Fruit fly (Drosophila melanogaster) whole organism, embryonic: ENCODE results near the gene CG33966.

Experiments used
- Adf1 ChIP-seq: fragments of 200-800 bp; sonication (Bioruptor generic); IDR thresholded peaks from 2 replicates; pipeline ENCODE4 v1.3.6; 2022; ENCODE audit warnings: missing biosample characterization, missing genetic modification characterization
- CG11247 ChIP-seq: fragments of 200-800 bp; sonication (Bioruptor generic); IDR thresholded peaks from 2 replicates; pipeline ENCODE4 v1.3.6; 2022; ENCODE audit warnings: missing biosample characterization, missing genetic modification characterization
- CG11456 ChIP-seq: fragments of 200-800 bp; sonication (Bioruptor generic); IDR thresholded peaks from 3 replicates; pipeline ENCODE4 v1.3.6; 2022; ENCODE audit warnings: missing biosample characterization, missing genetic modification characterization
- CG12299 ChIP-seq: fragments of 200-800 bp; sonication (Bioruptor generic); optimal IDR thresholded peaks from 2 replicates; lab custom pipeline; 2018; ENCODE audit warnings: missing biosample characterization, mild to moderate bottlenecking, missing genetic modification characterization
- CG13287 ChIP-seq: fragments of 200-800 bp; sonication (Bioruptor generic); IDR thresholded peaks from 2 replicates; pipeline ENCODE4 v1.3.6; 2022; ENCODE audit warnings: missing biosample characterization, missing genetic modification characterization; ENCODE audit not compliant: partially characterized antibody
- CG13424 ChIP-seq: fragments of 200-800 bp; sonication (Bioruptor generic); optimal IDR thresholded peaks from 2 replicates; lab custom pipeline; 2019; ENCODE audit warnings: missing biosample characterization, mild to moderate bottlenecking, missing genetic modification characterization, moderate library complexity
- CG13775 ChIP-seq: fragments of 200-800 bp; sonication (Bioruptor generic); optimal IDR thresholded peaks from 3 replicates; lab custom pipeline; 2017; ENCODE audit warnings: missing biosample characterization, mild to moderate bottlenecking, missing genetic modification characterization
- CG14014 ChIP-seq: fragments of 200-800 bp; sonication (Bioruptor generic); IDR thresholded peaks from 2 replicates; pipeline ENCODE4 v1.3.6; 2022; ENCODE audit warnings: missing biosample characterization, missing genetic modification characterization
- CG15601 ChIP-seq: fragments of 200-800 bp; sonication (Bioruptor generic); optimal IDR thresholded peaks from 3 replicates; lab custom pipeline; 2019; ENCODE audit warnings: missing biosample characterization, mild to moderate bottlenecking, missing genetic modification characterization, moderate library complexity
- CG15696 ChIP-seq: fragments of 200-800 bp; sonication (Bioruptor generic); optimal IDR thresholded peaks from 2 replicates; lab custom pipeline; 2019; ENCODE audit warnings: missing biosample characterization, mild to moderate bottlenecking, missing genetic modification characterization, moderate library complexity
- CG1602 ChIP-seq: fragments of 200-800 bp; sonication (Bioruptor generic); optimal IDR thresholded peaks from 3 replicates; lab custom pipeline; 2016; ENCODE audit warnings: missing biosample characterization, missing genetic modification characterization
- CG16813 ChIP-seq: fragments of 200-800 bp; sonication (Bioruptor generic); IDR thresholded peaks from 3 replicates; pipeline ENCODE4 v1.3.6; 2022; ENCODE audit warnings: missing biosample characterization, missing genetic modification characterization; ENCODE audit not compliant: partially characterized antibody
- CG17328 ChIP-seq: fragments of 200-800 bp; sonication (Bioruptor generic); IDR thresholded peaks from 2 replicates; pipeline ENCODE4 v1.3.6; 2022; ENCODE audit warnings: missing biosample characterization, missing genetic modification characterization
- CG18262 ChIP-seq: fragments of 200-800 bp; optimal IDR thresholded peaks from 3 replicates; lab custom pipeline; 2019; ENCODE audit warnings: missing biosample characterization, mild to moderate bottlenecking, missing genetic modification characterization, moderate library complexity
- CG2875 ChIP-seq: fragments of 200-800 bp; sonication (Bioruptor generic); optimal IDR thresholded peaks from 2 replicates; lab custom pipeline; 2017; ENCODE audit warnings: missing biosample characterization, mild to moderate bottlenecking, missing genetic modification characterization, missing genetic modification reagents
- CG3407 ChIP-seq: fragments of 200-800 bp; sonication (Bioruptor generic); optimal IDR thresholded peaks from 2 replicates; lab custom pipeline; 2018; ENCODE audit warnings: missing biosample characterization, mild to moderate bottlenecking, missing genetic modification characterization
- CG3838 ChIP-seq: fragments of 200-800 bp; sonication (Bioruptor generic); optimal IDR thresholded peaks from 3 replicates; lab custom pipeline; 2016; ENCODE audit warnings: missing biosample characterization, missing genetic modification characterization
- CG43689 ChIP-seq: fragments of 200-800 bp; sonication (Bioruptor generic); IDR thresholded peaks from 2 replicates; pipeline ENCODE4 v1.3.6; 2022; ENCODE audit warnings: missing biosample characterization, missing genetic modification characterization
- CG6683 ChIP-seq: fragments of 200-800 bp; sonication (Bioruptor generic); optimal IDR thresholded peaks from 2 replicates; lab custom pipeline; 2017; ENCODE audit warnings: missing biosample characterization, mild to moderate bottlenecking, missing genetic modification characterization, missing genetic modification reagents
- CG7963 ChIP-seq: fragments of 200-800 bp; sonication (Bioruptor generic); IDR thresholded peaks from 3 replicates; pipeline ENCODE4 v1.3.6; 2022; ENCODE audit warnings: missing biosample characterization, missing genetic modification characterization; ENCODE audit not compliant: partially characterized antibody
- CG8478 ChIP-seq: fragments of >200 bp; optimal IDR thresholded peaks from 2 replicates; lab custom pipeline; 2018
- CG8765 ChIP-seq: fragments of 200-800 bp; sonication (Bioruptor generic); IDR thresholded peaks from 2 replicates; pipeline ENCODE4 v1.3.6; 2022; ENCODE audit warnings: missing biosample characterization, missing genetic modification characterization
- CG9609 ChIP-seq: fragments of 200-800 bp; sonication (Bioruptor generic); optimal IDR thresholded peaks from 3 replicates; lab custom pipeline; 2016; ENCODE audit warnings: missing biosample characterization, missing genetic modification characterization
- D19B ChIP-seq: fragments of 200-800 bp; sonication (Bioruptor generic); optimal IDR thresholded peaks from 2 replicates; lab custom pipeline; 2017; ENCODE audit warnings: missing biosample characterization, mild to moderate bottlenecking, missing genetic modification characterization
- Eip74EF ChIP-seq, 2 experiments: fragments of 200-800 bp in 1 of 2; fragments of >200 bp in 1 of 2; sonication (Bioruptor generic) in 1 of 2; optimal IDR thresholded peaks; 2 replicates each; lab custom pipeline; 2017 to 2019; ENCODE audit warnings: missing biosample characterization in 2 of 2, missing genetic modification characterization in 2 of 2, mild to moderate bottlenecking in 1 of 2, moderate library complexity in 1 of 2
- HLH4C ChIP-seq: fragments of 200-800 bp; sonication (Bioruptor generic); IDR thresholded peaks from 3 replicates; pipeline ENCODE4 v1.3.6; 2022; ENCODE audit warnings: missing biosample characterization, missing genetic modification characterization; ENCODE audit not compliant: partially characterized antibody
- Hmr ChIP-seq: fragments of 200-800 bp; sonication (Bioruptor generic); optimal IDR thresholded peaks from 3 replicates; lab custom pipeline; 2017; ENCODE audit warnings: mild to moderate bottlenecking, missing biosample characterization, missing genetic modification reagents, missing genetic modification characterization
- Max ChIP-seq: fragments of 200-800 bp; sonication (Bioruptor generic); optimal IDR thresholded peaks from 2 replicates; lab custom pipeline; 2016; ENCODE audit warnings: missing biosample characterization, mild to moderate bottlenecking, missing genetic modification characterization
- Med ChIP-seq: fragments of 200-800 bp; sonication (Bioruptor generic); peaks from one replicate; lab custom pipeline; 2016; ENCODE audit warnings: missing biosample characterization, missing genetic modification characterization, mild to moderate bottlenecking, inconsistent platforms, moderate library complexity
- Poxn ChIP-seq: fragments of 200-800 bp; sonication (Bioruptor generic); IDR thresholded peaks from 2 replicates; pipeline ENCODE4 v1.3.6; 2022; ENCODE audit warnings: missing biosample characterization, missing genetic modification characterization
- Six4 ChIP-seq: fragments of 200-800 bp; sonication (Bioruptor generic); optimal IDR thresholded peaks from 2 replicates; lab custom pipeline; 2016; ENCODE audit warnings: missing biosample characterization, missing genetic modification characterization
- amos ChIP-seq: fragments of 200-800 bp; sonication (Bioruptor generic); IDR thresholded peaks from 2 replicates; pipeline ENCODE4 v1.3.6; 2022; ENCODE audit warnings: missing biosample characterization, missing genetic modification characterization; ENCODE audit not compliant: partially characterized antibody
- bcd ChIP-seq: fragments of 200-800 bp; sonication (Bioruptor generic); optimal IDR thresholded peaks from 2 replicates; lab custom pipeline; 2017; ENCODE audit warnings: missing biosample characterization, mild to moderate bottlenecking, missing genetic modification characterization
- bigmax ChIP-seq: fragments of 200-800 bp; sonication (Bioruptor generic); optimal IDR thresholded peaks from 2 replicates; lab custom pipeline; 2018; ENCODE audit warnings: missing biosample characterization, mild to moderate bottlenecking, missing genetic modification characterization
- dysf ChIP-seq: fragments of 200-800 bp; sonication (Bioruptor generic); IDR thresholded peaks from 3 replicates; pipeline ENCODE4 v1.3.6; 2022; ENCODE audit warnings: missing biosample characterization, missing genetic modification characterization
- fd96Cb ChIP-seq: fragments of 200-800 bp; sonication (Bioruptor generic); optimal IDR thresholded peaks from 2 replicates; lab custom pipeline; 2018; ENCODE audit warnings: missing biosample characterization, mild to moderate bottlenecking, missing genetic modification characterization, moderate library complexity
- ind ChIP-seq: fragments of 200-800 bp; sonication (Bioruptor generic); optimal IDR thresholded peaks from 3 replicates; lab custom pipeline; 2016; ENCODE audit warnings: missing biosample characterization, missing genetic modification characterization
- kay ChIP-seq: fragments of 200-800 bp; sonication (Bioruptor generic); optimal IDR thresholded peaks from 2 replicates; lab custom pipeline; 2016; ENCODE audit warnings: missing biosample characterization, missing genetic modification characterization
- klu ChIP-seq: fragments of 200-800 bp; sonication (Bioruptor generic); IDR thresholded peaks from 2 replicates; pipeline ENCODE4 v1.3.6; 2022; ENCODE audit warnings: missing biosample characterization, missing genetic modification characterization
- lbe ChIP-seq: fragments of 200-800 bp; sonication (Bioruptor generic); optimal IDR thresholded peaks from 2 replicates; lab custom pipeline; 2016; ENCODE audit warnings: missing biosample characterization, mild to moderate bottlenecking, missing genetic modification characterization
- mam ChIP-seq: fragments of 200-800 bp; sonication (Bioruptor generic); optimal IDR thresholded peaks from 3 replicates; lab custom pipeline; 2016; ENCODE audit warnings: missing biosample characterization, missing genetic modification characterization
- nerfin-1 ChIP-seq: fragments of 200-800 bp; sonication (Bioruptor generic); optimal IDR thresholded peaks from 3 replicates; lab custom pipeline; 2019; ENCODE audit warnings: missing biosample characterization, mild to moderate bottlenecking, missing genetic modification characterization, moderate library complexity
- pros ChIP-seq: fragments of 200-800 bp; sonication (Bioruptor generic); optimal IDR thresholded peaks from 3 replicates; lab custom pipeline; 2019; ENCODE audit warnings: missing biosample characterization, mild to moderate bottlenecking, missing genetic modification characterization, moderate library complexity
- pzg ChIP-seq: fragments of 200-800 bp; sonication (Bioruptor generic); optimal IDR thresholded peaks from 3 replicates; lab custom pipeline; 2018; ENCODE audit warnings: missing biosample characterization, mild to moderate bottlenecking, missing genetic modification characterization, moderate library complexity
- sisA ChIP-seq: fragments of 200-800 bp; sonication (Bioruptor generic); IDR thresholded peaks from 2 replicates; pipeline ENCODE4 v1.3.6; 2022; ENCODE audit warnings: missing biosample characterization, missing genetic modification characterization
- sr ChIP-seq: fragments of 200-800 bp; sonication (Bioruptor generic); IDR thresholded peaks from 3 replicates; pipeline ENCODE4 v1.3.6; 2022; ENCODE audit warnings: missing biosample characterization, missing genetic modification characterization
- toy ChIP-seq: fragments of 200-800 bp; sonication (Bioruptor generic); IDR thresholded peaks from 2 replicates; pipeline ENCODE4 v1.3.6; 2022; ENCODE audit warnings: missing biosample characterization, missing genetic modification characterization
- tx ChIP-seq: fragments of 200-800 bp; sonication (Bioruptor generic); optimal IDR thresholded peaks from 2 replicates; lab custom pipeline; 2016; ENCODE audit warnings: missing biosample characterization, missing genetic modification characterization
- zen ChIP-seq: fragments of 200-800 bp; sonication (Bioruptor generic); optimal IDR thresholded peaks from 3 replicates; lab custom pipeline; 2018; ENCODE audit warnings: missing biosample characterization, mild to moderate bottlenecking, missing genetic modification characterization, moderate library complexity

The CG33966 gene

dm6 chr3L:1188936-1189659 lies 44.8 kb upstream of the CG33966 start, which contains the start of gene CG13912 (continued):
- TF ChIP-seq CG15696 (tag; lab: Kevin White, UChicago) (no peak), CG8765 (no peak), Poxn (GFP tag; lab: Robert Waterston, UW) (no peak), CG13424 (tag; lab: Kevin White, UChicago) (no peak), CG7963 (GFP tag; lab: Robert Waterston, UW) (no peak), nerfin-1 (tag; lab: Kevin White, UChicago) (no peak), Adf1 (GFP tag; lab: Robert Waterston, UW) (peak; percentile 25; the same call in 1 of the 2 replicates), sisA (GFP tag; lab: Robert Waterston, UW) (no peak), CG16813 (GFP tag; lab: Robert Waterston, UW) (peak; percentile 6; the same call in 1 of the 3 replicates), bigmax (GFP tag; lab: Kevin White, UChicago) (no peak), dysf (no peak), CG3838 (GFP tag; lab: Kevin White, UChicago) (no peak), Hmr (GFP tag; lab: Kevin White, UChicago) (peak; percentile 46), CG14014 (GFP tag; lab: Robert Waterston, UW) (0 out of 2 replicates have a peak, but pooled peaks have one; percentile 8), Six4 (GFP tag; lab: Kevin White, UChicago) (no peak), CG43689 (GFP tag; lab: Robert Waterston, UW) (no peak), lbe (GFP tag; lab: Kevin White, UChicago) (no peak), CG13775 (no peak), tx (GFP tag; lab: Kevin White, UChicago) (no peak), Max (no peak), CG15601 (tag; lab: Kevin White, UChicago) (peak; percentile 96), CG11456 (GFP tag; lab: Robert Waterston, UW) (no peak), HLH4C (GFP tag; lab: Robert Waterston, UW) (no peak), sr (no peak), CG13287 (peak; percentile 23; the same call in 1 of the 2 replicates), CG3407 (no peak), Eip74EF (GFP tag; optimal IDR thresholded peaks at IDR 0.05; lab: Kevin White, UChicago) (peak in 1 of 2 experiments; percentile 39), toy (GFP tag; lab: Robert Waterston, UW) (no peak), ind (GFP tag; lab: Kevin White, UChicago) (no peak), CG8478 (lab: Kevin White, UChicago) (no peak), pzg (GFP tag; lab: Kevin White, UChicago) (peak; percentile 11), kay (peak; percentile 44), CG2875 (GFP tag; lab: Kevin White, UChicago) (no peak), CG11247 (GFP tag; lab: Robert Waterston, UW) (no peak), fd96Cb (tag; lab: Kevin White, UChicago) (no peak), klu (no peak), D19B (GFP tag; lab: Kevin White, UChicago) (no peak), bcd (GFP tag; lab: Kevin White, UChicago) (no peak), Med (GFP tag; lab: Kevin White, UChicago) (peak; percentile 89), mam (GFP tag; lab: Kevin White, UChicago) (no peak), CG1602 (GFP tag; lab: Kevin White, UChicago) (no peak), CG9609 (GFP tag; lab: Kevin White, UChicago) (no peak), CG12299 (tag; lab: Kevin White, UChicago) (no peak), pros (no peak), CG17328 (GFP tag; lab: Robert Waterston, UW) (no peak), zen (tag; lab: Kevin White, UChicago) (no peak), CG18262 (tag; lab: Kevin White, UChicago) (no peak), amos (GFP tag; lab: Robert Waterston, UW) (peak; percentile 48; the same call in 1 of the 2 replicates), CG6683 (GFP tag; lab: Kevin White, UChicago) (no peak)
